Worm (Caenorhabditis elegans): ENCODE measurements around the gene mps-4.

DNA sequence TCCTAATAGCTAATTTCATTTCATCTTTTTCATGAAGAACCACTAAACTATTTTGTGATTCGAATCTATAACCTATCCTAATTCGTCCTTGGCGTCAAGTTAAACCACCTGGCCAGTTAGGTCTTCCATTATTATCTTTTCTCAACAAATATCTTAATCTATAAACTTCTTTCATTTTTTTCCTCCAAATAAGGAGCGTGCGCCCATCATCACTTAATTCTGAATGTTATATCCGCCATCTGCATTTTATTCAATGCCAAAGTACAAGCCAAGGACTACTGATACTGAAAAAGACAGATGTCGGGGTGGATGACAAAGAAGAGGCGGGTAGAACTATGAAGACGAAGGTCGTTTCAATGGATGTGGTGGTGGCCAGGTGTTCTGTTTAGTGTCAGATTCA is 42.7 kb downstream of the mps-4 start:
- TF ChIP-seq nhr-12 (tag; optimal IDR thresholded peaks at IDR 0.05): no peak
- no peak for TF ChIP-seq snpc-4 (tag; optimal IDR thresholded peaks at IDR 0.05)
- no peak for TF ChIP-seq mab-5 (tag; optimal IDR thresholded peaks at IDR 0.05)
- no peak for TF ChIP-seq nhr-237 (tag; optimal IDR thresholded peaks at IDR 0.05)
- TF ChIP-seq pha-4 (tag; optimal IDR thresholded peaks at IDR 0.05): no peak
- TF ChIP-seq flh-1 (GFP tag; optimal IDR thresholded peaks at IDR 0.05): no peak
- TF ChIP-seq mep-1 (tag; optimal IDR thresholded peaks at IDR 0.05): no peak
- TF ChIP-seq ces-1 (GFP tag; optimal IDR thresholded peaks at IDR 0.05): no peak
- no peak for TF ChIP-seq sptf-1 (tag; optimal IDR thresholded peaks at IDR 0.05)
- TF ChIP-seq ztf-11 (tag; optimal IDR thresholded peaks at IDR 0.05): no peak
